Worm (Caenorhabditis elegans) whole organism, midembryonic: ENCODE measurements around the gene Y25C1A.7.

Experiments
- flt-1 ChIP-seq: fragments of 200-800 bp; sonication (Bioruptor generic); IDR thresholded peaks from 2 replicates; pipeline ENCODE4 v1.3.6; 2022; ENCODE audit warnings: missing genetic modification characterization, missing compliant biosample characterization
- klf-2 ChIP-seq: fragments of 200-800 bp; sonication (Bioruptor generic); conservative IDR thresholded peaks from 2 replicates; pipeline ENCODE4 v1.3.6; 2022; ENCODE audit warnings: missing genetic modification reagents, missing genetic modification characterization, missing compliant biosample characterization
- ztf-23 ChIP-seq: fragments of 200-800 bp; sonication (Bioruptor generic); IDR thresholded peaks from 2 replicates; pipeline ENCODE4 v1.3.6; 2022; ENCODE audit warnings: missing genetic modification reagents, missing genetic modification characterization, missing compliant biosample characterization
- ztf-29 ChIP-seq: fragments of 200-800 bp; sonication (Bioruptor generic); IDR thresholded peaks from 2 replicates; pipeline ENCODE4 v1.3.6; 2022; ENCODE audit warnings: missing genetic modification reagents, missing genetic modification characterization, missing compliant biosample characterization

ce11 chrII:3053689-3054088 lies 17.2 kb downstream of the Y25C1A.7 start:
- TF ChIP-seq ztf-29 (GFP tag; lab: Robert Waterston, UW) = no peak
- no peak for TF ChIP-seq klf-2
- no peak for TF ChIP-seq flt-1 (GFP tag; lab: Robert Waterston, UW)
- no peak for TF ChIP-seq ztf-23 (GFP tag; lab: Robert Waterston, UW)
